Worm (Caenorhabditis elegans) whole organism, midembryonic: ENCODE results near the gene nhr-98.

Experiments used
- T22C8.4 ChIP-seq: fragments of 200-800 bp; sonication (Bioruptor generic); IDR thresholded peaks from 2 replicates; pipeline ENCODE4 v1.3.6; 2022; ENCODE audit warnings: missing genetic modification characterization, missing compliant biosample characterization
- cog-1 ChIP-seq: sonication (generic microtip); optimal IDR thresholded peaks from 2 replicates; lab custom pipeline; 2016; ENCODE audit warnings: missing genetic modification characterization, missing compliant biosample characterization
- flt-1 ChIP-seq: fragments of 200-800 bp; sonication (Bioruptor generic); IDR thresholded peaks from 2 replicates; pipeline ENCODE4 v1.3.6; 2022; ENCODE audit warnings: missing genetic modification characterization, missing compliant biosample characterization
- klf-2 ChIP-seq: fragments of 200-800 bp; sonication (Bioruptor generic); conservative IDR thresholded peaks from 2 replicates; pipeline ENCODE4 v1.3.6; 2022; ENCODE audit warnings: missing genetic modification reagents, missing genetic modification characterization, missing compliant biosample characterization
- med-1 ChIP-seq: sonication (generic microtip); optimal IDR thresholded peaks from 2 replicates; lab custom pipeline; 2017; ENCODE audit warnings: missing genetic modification characterization, mild to moderate bottlenecking, missing compliant biosample characterization, antibody characterized with exemption, missing genetic modification reagents; ENCODE audit not compliant: insufficient read depth
- ref-1 ChIP-seq: fragments of 200-800 bp; sonication (Bioruptor generic); conservative IDR thresholded peaks from 2 replicates; pipeline ENCODE4 v1.3.6; 2022; ENCODE audit warnings: missing genetic modification reagents, missing genetic modification characterization, missing compliant biosample characterization
- tab-1 ChIP-seq: fragments of 200-800 bp; sonication (Bioruptor generic); IDR thresholded peaks from 2 replicates; pipeline ENCODE4 v1.3.6; 2022; ENCODE audit warnings: missing genetic modification characterization, missing compliant biosample characterization
- ztf-23 ChIP-seq: fragments of 200-800 bp; sonication (Bioruptor generic); IDR thresholded peaks from 2 replicates; pipeline ENCODE4 v1.3.6; 2022; ENCODE audit warnings: missing genetic modification reagents, missing genetic modification characterization, missing compliant biosample characterization
- ztf-29 ChIP-seq: fragments of 200-800 bp; sonication (Bioruptor generic); IDR thresholded peaks from 2 replicates; pipeline ENCODE4 v1.3.6; 2022; ENCODE audit warnings: missing genetic modification reagents, missing genetic modification characterization, missing compliant biosample characterization

ce11 chrV:457839-458238 lies 4.2 kb downstream of the nhr-98 start:
- TF ChIP-seq tab-1 (no peak), flt-1 (no peak), cog-1 (tag; lab: Kevin White, UChicago) (no peak), ztf-29 (GFP tag; lab: Robert Waterston, UW) (no peak), T22C8.4 (no peak), ztf-23 (GFP tag; lab: Robert Waterston, UW) (no peak), ref-1 (GFP tag; lab: Robert Waterston, UW) (no peak), med-1 (GFP tag; lab: Kevin White, UChicago) (no peak), klf-2 (GFP tag; lab: Robert Waterston, UW) (no peak)
